Worm (Caenorhabditis elegans): Measurements from ENCODE around the gene T10B5.4.

The T10B5.4 gene

ce11 chrV:1856176-1856575 is 15.4 kb downstream of the T10B5.4 start, which contains the start of gene T10B5.10:
T10B5.10 (minus strand) TSS chrV:1856276.
- no peak for TF ChIP-seq ceh-14 (tag; optimal IDR thresholded peaks at IDR 0.05)
- no peak for TF ChIP-seq fax-1 (tag; optimal IDR thresholded peaks at IDR 0.05)
- no peak for TF ChIP-seq tbx-2 (tag; optimal IDR thresholded peaks at IDR 0.05)
- TF ChIP-seq pat-9 (tag; optimal IDR thresholded peaks at IDR 0.05), result no peak
- no peak for TF ChIP-seq sdc-2 (tag; optimal IDR thresholded peaks at IDR 0.05)
- no peak for TF ChIP-seq unc-86 (tag; optimal IDR thresholded peaks at IDR 0.05)
- TF ChIP-seq lim-6 (tag; optimal IDR thresholded peaks at IDR 0.05), result no peak
- TF ChIP-seq hlh-30 (tag; optimal IDR thresholded peaks at IDR 0.05; ENCODE audit: insufficient read depth), result no peak
- no peak for TF ChIP-seq madf-2 (tag; optimal IDR thresholded peaks at IDR 0.05)
- no peak for TF ChIP-seq hlh-15 (tag; optimal IDR thresholded peaks at IDR 0.05)
- no peak for TF ChIP-seq syd-9 (tag; optimal IDR thresholded peaks at IDR 0.05)
- no peak for TF ChIP-seq ref-2 (tag; optimal IDR thresholded peaks at IDR 0.05)
- no peak for TF ChIP-seq ceh-9 (tag; optimal IDR thresholded peaks at IDR 0.05)
- TF ChIP-seq ceh-24 (tag; optimal IDR thresholded peaks at IDR 0.05), result no peak
- TF ChIP-seq lin-11 (tag; optimal IDR thresholded peaks at IDR 0.05), result no peak
- no peak for TF ChIP-seq K02D7.2 (tag; optimal IDR thresholded peaks at IDR 0.05)
- no peak for TF ChIP-seq npax-4 (tag; optimal IDR thresholded peaks at IDR 0.05)

ce11 chrV:1855087-1855486 is 16.5 kb downstream of the T10B5.4 start:
- TF ChIP-seq ceh-24 (tag; optimal IDR thresholded peaks at IDR 0.05), result no peak
- TF ChIP-seq elt-2 (tag; optimal IDR thresholded peaks at IDR 0.05), result no peak
- TF ChIP-seq ref-2 (tag; optimal IDR thresholded peaks at IDR 0.05), result no peak
- no peak for TF ChIP-seq fkh-6 (tag; optimal IDR thresholded peaks at IDR 0.05)
- TF ChIP-seq ceh-18 (tag; optimal IDR thresholded peaks at IDR 0.05), result no peak
- TF ChIP-seq pax-1 (tag; optimal IDR thresholded peaks at IDR 0.05), result no peak
- no peak for TF ChIP-seq madf-2 (tag; optimal IDR thresholded peaks at IDR 0.05)
- TF ChIP-seq tbx-7 (tag; optimal IDR thresholded peaks at IDR 0.05), result no peak
- no peak for TF ChIP-seq ceh-34 (tag; optimal IDR thresholded peaks at IDR 0.05)
- no peak for TF ChIP-seq tbx-2 (tag; optimal IDR thresholded peaks at IDR 0.05)
- no peak for TF ChIP-seq hlh-13 (GFP tag; optimal IDR thresholded peaks at IDR 0.05)
- TF ChIP-seq K02D7.2 (tag; optimal IDR thresholded peaks at IDR 0.05), result no peak
- TF ChIP-seq lin-11 (tag; optimal IDR thresholded peaks at IDR 0.05), result no peak
- TF ChIP-seq pag-3 (tag; optimal IDR thresholded peaks at IDR 0.05; ENCODE audit: borderline replicate concordance), result no peak
- TF ChIP-seq pros-1 (tag; optimal IDR thresholded peaks at IDR 0.05), result no peak
- no peak for TF ChIP-seq ceh-6 (GFP tag; optimal IDR thresholded peaks at IDR 0.05)
- no peak for TF ChIP-seq fkh-10 (GFP tag; optimal IDR thresholded peaks at IDR 0.05)
- no peak for TF ChIP-seq ceh-30 (tag; optimal IDR thresholded peaks at IDR 0.05)
- TF ChIP-seq pqm-1 (tag; optimal IDR thresholded peaks at IDR 0.05), result no peak
- TF ChIP-seq mec-3 (tag; optimal IDR thresholded peaks at IDR 0.05; ENCODE audit: borderline replicate concordance), result no peak

- peak; percentile 100 for TF ChIP-seq dve-1 (tag; optimal IDR thresholded peaks at IDR 0.05)
- TF ChIP-seq hlh-8 (tag; optimal IDR thresholded peaks at IDR 0.05), result no peak
Measured at ce11 chrV:1848590-1848989, 23.0 kb downstream of the T10B5.4 start.

ce11 chrV:1845977-1846376 is 25.6 kb downstream of the T10B5.4 start, which contains the start of gene T10B5.7:
T10B5.7 (plus strand) TSS chrV:1846201.
- TF ChIP-seq elt-2 (tag; optimal IDR thresholded peaks at IDR 0.05) (peak; percentile 79), fkh-10 (GFP tag; optimal IDR thresholded peaks at IDR 0.05) (no peak)

- no peak for TF ChIP-seq sox-2 (GFP tag; IDR thresholded peaks at IDR 0.05)
- TF ChIP-seq pax-1 (tag; optimal IDR thresholded peaks at IDR 0.05), result no peak
- no peak for TF ChIP-seq unc-3 (GFP tag; conservative IDR thresholded peaks at IDR 0.05)
- TF ChIP-seq unc-3 (tag; optimal IDR thresholded peaks at IDR 0.05), result no peak
- TF ChIP-seq ceh-24 (tag; optimal IDR thresholded peaks at IDR 0.05), result no peak
- TF ChIP-seq ttx-3 (tag; optimal IDR thresholded peaks at IDR 0.05), result no peak
- TF ChIP-seq dve-1 (tag; optimal IDR thresholded peaks at IDR 0.05), result no peak
- no peak for TF ChIP-seq K02D7.2 (tag; optimal IDR thresholded peaks at IDR 0.05)
- TF ChIP-seq eyg-1 (tag; optimal IDR thresholded peaks at IDR 0.05), result no peak
- no peak for TF ChIP-seq nhr-232 (tag; optimal IDR thresholded peaks at IDR 0.05)
- TF ChIP-seq hlh-6 (tag; optimal IDR thresholded peaks at IDR 0.05), result no peak
- TF ChIP-seq gmeb-2 (tag; optimal IDR thresholded peaks at IDR 0.05), result no peak
- TF ChIP-seq ceh-34 (tag; optimal IDR thresholded peaks at IDR 0.05), result no peak
- no peak for TF ChIP-seq ceh-6 (GFP tag; optimal IDR thresholded peaks at IDR 0.05)
- TF ChIP-seq elt-4 (tag; optimal IDR thresholded peaks at IDR 0.05), result no peak
- TF ChIP-seq ceh-19 (GFP tag; optimal IDR thresholded peaks at IDR 0.05), result no peak
- TF ChIP-seq pag-3 (tag; optimal IDR thresholded peaks at IDR 0.05; ENCODE audit: borderline replicate concordance), result no peak
- TF ChIP-seq nhr-11 (tag; optimal IDR thresholded peaks at IDR 0.05), result no peak
- TF ChIP-seq ztf-16 (tag; optimal IDR thresholded peaks at IDR 0.05), result no peak
- no peak for TF ChIP-seq elt-2 (tag; optimal IDR thresholded peaks at IDR 0.05)
Measured at ce11 chrV:1841744-1842143, 29.9 kb downstream of the T10B5.4 start, which contains the start of gene T10B5.8. T10B5.8 (plus strand) TSS chrV:1842044.

Data from whole organism, late embryonic.